Worm (Caenorhabditis elegans): ENCODE measurements around the gene unc-52.

unc-52 gene

DNA sequence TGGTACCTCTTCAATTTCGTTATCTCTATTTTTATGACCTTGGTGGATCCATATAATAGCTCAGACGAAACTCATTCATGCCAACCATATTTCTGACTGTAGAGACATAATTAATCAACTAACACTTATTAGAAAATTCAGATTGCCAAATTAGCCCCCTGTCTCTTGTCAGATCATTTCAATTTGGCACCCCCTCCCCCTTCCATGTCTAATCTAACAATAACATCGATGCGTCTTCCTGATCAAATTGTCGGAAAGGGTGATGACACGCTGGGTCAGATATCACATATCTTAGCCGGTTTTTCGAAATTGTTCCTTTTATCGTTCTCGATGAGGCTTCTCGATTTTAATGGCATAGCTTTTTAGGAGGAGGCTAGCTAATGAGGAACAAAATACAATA is 72.9 kb downstream of the unc-52 start:
- no peak for TF ChIP-seq nhr-12 (tag; optimal IDR thresholded peaks at IDR 0.05)
- TF ChIP-seq lsy-2 (tag; optimal IDR thresholded peaks at IDR 0.05): no peak
- TF ChIP-seq nhr-77 (tag; optimal IDR thresholded peaks at IDR 0.05): no peak
- no peak for TF ChIP-seq lin-39 (tag; optimal IDR thresholded peaks at IDR 0.05)
- no peak for TF ChIP-seq ztf-11 (tag; optimal IDR thresholded peaks at IDR 0.05)
- TF ChIP-seq crh-2 (tag; optimal IDR thresholded peaks at IDR 0.05): no peak
- TF ChIP-seq C34F6.9 (tag; optimal IDR thresholded peaks at IDR 0.05): no peak
- TF ChIP-seq ZK546.5 (tag; optimal IDR thresholded peaks at IDR 0.05): no peak
- TF ChIP-seq sma-9 (GFP tag; optimal IDR thresholded peaks at IDR 0.05): no peak
- no peak for TF ChIP-seq sma-9 (tag; optimal IDR thresholded peaks at IDR 0.05)
- no peak for TF ChIP-seq unc-55 (GFP tag; optimal IDR thresholded peaks at IDR 0.05)
- TF ChIP-seq nhr-11 (tag; optimal IDR thresholded peaks at IDR 0.05): no peak
- no peak for TF ChIP-seq zag-1 (tag; optimal IDR thresholded peaks at IDR 0.05)
- no peak for TF ChIP-seq blmp-1 (tag; optimal IDR thresholded peaks at IDR 0.05; ENCODE audit: insufficient read depth)
- no peak for TF ChIP-seq Y55F3AM.14 (GFP tag; optimal IDR thresholded peaks at IDR 0.05)
- TF ChIP-seq F13H6.1 (tag; optimal IDR thresholded peaks at IDR 0.05): no peak
- no peak for TF ChIP-seq lin-13 (GFP tag; optimal IDR thresholded peaks at IDR 0.05)

DNA sequence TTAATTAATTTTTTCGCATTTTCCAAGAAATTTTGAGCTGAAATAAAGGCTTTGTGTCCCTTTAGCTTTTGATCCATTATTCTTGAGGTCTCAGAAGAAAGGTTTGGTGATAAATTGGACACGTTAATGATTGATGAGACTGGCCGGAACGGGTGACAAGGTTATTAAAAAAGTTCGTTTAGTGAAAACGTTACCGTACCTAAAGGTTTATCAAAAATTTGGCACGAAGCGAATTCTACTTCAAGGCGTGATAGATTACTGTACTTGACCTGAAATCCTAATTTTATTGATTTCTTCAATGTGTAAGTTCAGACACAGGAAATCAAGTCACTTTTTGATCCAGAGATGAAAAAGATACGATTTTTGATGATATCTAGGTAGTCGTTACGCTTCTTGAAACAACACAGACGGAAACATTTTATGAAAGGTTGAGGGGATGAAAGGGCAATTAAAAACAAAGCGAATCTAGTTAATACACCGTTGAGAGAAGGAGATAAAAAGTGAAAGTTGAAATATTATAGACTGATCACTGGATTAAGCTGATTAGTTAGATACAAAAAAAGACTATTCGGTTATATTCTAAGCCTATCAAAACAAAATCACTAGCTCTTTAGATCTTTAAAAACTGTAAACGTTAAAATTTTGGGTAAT is 73.6 kb downstream of the unc-52 start:
- peak; percentile 67 for TF ChIP-seq ama-1 (optimal IDR thresholded peaks at IDR 0.05)
- TF ChIP-seq blmp-1 (tag; optimal IDR thresholded peaks at IDR 0.05; ENCODE audit: insufficient read depth): peak; percentile 60
- TF ChIP-seq fos-1 (tag; optimal IDR thresholded peaks at IDR 0.05): no peak
- peak; percentile 24 for TF ChIP-seq nhr-21 (tag; optimal IDR thresholded peaks at IDR 0.05)
- peak in 1 of 2 experiments; percentile 7 for TF ChIP-seq lsy-2 (tag; optimal IDR thresholded peaks at IDR 0.05)
- peak; percentile 2 for TF ChIP-seq nhr-129 (tag; optimal IDR thresholded peaks at IDR 0.05)
- TF ChIP-seq sma-3 (GFP tag; optimal IDR thresholded peaks at IDR 0.05): no peak

DNA sequence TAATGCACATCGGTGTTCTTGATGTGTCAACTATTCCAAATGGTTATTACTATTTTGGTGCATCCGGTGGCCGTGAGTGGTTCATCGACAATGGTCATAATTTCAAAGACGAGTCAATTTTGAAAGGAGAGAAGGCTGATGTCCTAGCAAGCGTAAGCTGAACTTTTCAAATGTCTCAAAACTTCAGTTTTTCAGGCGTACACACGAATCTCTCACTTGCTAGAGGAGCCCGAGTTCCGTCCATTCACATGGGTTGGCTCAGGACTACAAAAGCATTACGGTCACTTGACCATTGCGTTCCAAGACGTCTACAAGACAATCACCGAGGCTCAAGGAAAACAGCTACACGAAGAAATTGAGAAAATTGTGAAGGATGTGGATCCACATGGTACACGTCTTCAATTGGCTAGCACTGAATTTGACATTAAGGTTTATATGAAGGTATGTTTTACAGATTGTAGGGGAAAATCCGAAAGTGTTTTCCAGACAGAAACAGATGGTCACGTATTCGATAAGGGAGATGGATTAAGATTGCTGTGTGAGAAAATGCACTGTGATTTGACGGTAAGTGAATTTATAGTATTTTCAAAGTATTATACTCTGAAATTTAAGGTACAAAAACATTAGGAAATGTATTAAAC is 74.8 kb downstream of the unc-52 start:
- TF ChIP-seq ama-1 (optimal IDR thresholded peaks at IDR 0.05): peak; percentile 1
- no peak for TF ChIP-seq peb-1 (tag; optimal IDR thresholded peaks at IDR 0.05)
- no peak for TF ChIP-seq mbf-1 (tag; optimal IDR thresholded peaks at IDR 0.05)
- no peak for TF ChIP-seq unc-55 (GFP tag; optimal IDR thresholded peaks at IDR 0.05)
- TF ChIP-seq mab-5 (tag; optimal IDR thresholded peaks at IDR 0.05): no peak
- TF ChIP-seq nhr-21 (tag; optimal IDR thresholded peaks at IDR 0.05): no peak
- no peak for TF ChIP-seq crh-2 (tag; optimal IDR thresholded peaks at IDR 0.05)

DNA sequence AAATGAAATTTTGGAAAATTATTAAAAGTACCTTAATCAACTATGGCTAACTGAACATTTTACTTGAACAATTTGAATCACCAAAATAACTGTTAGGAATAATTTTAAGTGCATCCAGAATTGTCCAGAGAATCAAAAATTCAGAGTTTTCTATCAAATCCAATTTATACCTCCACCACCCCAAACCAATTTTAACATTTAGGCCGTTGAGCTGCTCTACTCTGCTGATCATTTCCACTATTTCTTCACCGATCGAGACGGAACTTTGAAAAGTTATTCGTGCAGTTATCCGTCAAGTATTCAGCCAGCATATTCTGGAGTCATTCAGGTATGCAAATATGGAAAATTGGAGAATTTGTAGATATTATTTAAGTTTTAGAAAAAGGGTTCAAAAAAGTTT is 75.7 kb downstream of the unc-52 start:
- peak; percentile 33 for TF ChIP-seq ama-1 (optimal IDR thresholded peaks at IDR 0.05)
- TF ChIP-seq sma-9 (GFP tag; optimal IDR thresholded peaks at IDR 0.05): no peak
- TF ChIP-seq sma-9 (tag; optimal IDR thresholded peaks at IDR 0.05): no peak

DNA sequence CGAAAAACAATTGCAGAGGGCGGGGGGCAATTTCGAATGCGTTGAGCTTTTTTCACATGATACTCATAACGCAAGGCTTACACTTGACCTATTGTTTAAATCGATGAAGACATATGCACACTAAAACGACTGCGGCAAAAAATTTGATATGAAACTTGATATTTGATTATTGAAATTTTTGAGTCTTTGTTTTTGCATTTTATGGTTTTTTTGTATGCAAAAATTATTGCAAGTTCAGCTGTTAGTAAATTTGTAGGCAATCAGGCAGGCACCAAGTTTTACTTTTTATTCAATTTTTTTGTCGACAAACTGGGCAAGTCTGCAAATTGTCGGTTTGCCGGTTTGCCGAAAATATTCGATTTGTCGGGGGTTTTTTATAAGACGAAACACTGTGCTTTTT is 78.1 kb downstream of the unc-52 start, which contains the start of gene arl-3:
arl-3 (plus strand) TSS at position 301 of the 400 bp plus-strand sequence.
- no peak for TF ChIP-seq lin-11 (tag; optimal IDR thresholded peaks at IDR 0.05)
- TF ChIP-seq nhr-12 (tag; optimal IDR thresholded peaks at IDR 0.05): no peak
- no peak for TF ChIP-seq lsy-2 (tag; optimal IDR thresholded peaks at IDR 0.05)
- no peak for TF ChIP-seq nhr-6 (tag; optimal IDR thresholded peaks at IDR 0.05)
- no peak for TF ChIP-seq ztf-1 (GFP tag; conservative IDR thresholded peaks at IDR 0.05)
- no peak for TF ChIP-seq dmd-4 (tag; optimal IDR thresholded peaks at IDR 0.05)
- no peak for TF ChIP-seq R02D3.7 (tag; optimal IDR thresholded peaks at IDR 0.05)
- TF ChIP-seq nhr-237 (tag; optimal IDR thresholded peaks at IDR 0.05): no peak
- TF ChIP-seq fos-1 (tag; optimal IDR thresholded peaks at IDR 0.05): no peak
- no peak for TF ChIP-seq lin-39 (tag; optimal IDR thresholded peaks at IDR 0.05)

DNA sequence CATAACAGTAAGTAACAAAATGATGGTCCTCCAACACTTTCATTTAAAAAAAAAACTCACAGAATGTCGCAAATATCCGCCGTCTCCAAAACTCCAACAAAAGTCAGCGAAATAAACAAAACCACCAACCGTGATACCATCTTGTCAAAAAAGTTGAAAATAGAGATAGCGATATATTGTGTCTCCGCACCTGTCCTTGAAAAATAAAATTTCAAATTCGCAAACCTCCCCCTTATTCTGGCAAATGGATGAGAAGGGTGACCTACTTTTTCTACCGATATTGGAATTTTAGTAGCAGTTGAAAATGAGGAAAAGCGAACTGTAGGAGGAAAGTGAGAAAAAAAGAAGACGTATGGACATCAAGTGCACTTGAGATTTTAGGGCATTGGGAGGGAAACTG is 78.8 kb downstream of the unc-52 start, which contains the start of gene F19H8.2:
F19H8.2 (minus strand) TSS at position 391 of the 400 bp plus-strand sequence.
- TF ChIP-seq lin-13 (GFP tag; optimal IDR thresholded peaks at IDR 0.05) (no peak), unc-39 (tag; optimal IDR thresholded peaks at IDR 0.05) (no peak), elt-3 (tag; optimal IDR thresholded peaks at IDR 0.05) (no peak), ceh-16 (tag; optimal IDR thresholded peaks at IDR 0.05) (peak; percentile 31), ama-1 (optimal IDR thresholded peaks at IDR 0.05) (peak; percentile 53)
